Fruit fly (Drosophila melanogaster) whole organism, prepupa: Measurements from ENCODE around the gene MED4.

ENCODE experiments used
- Blimp-1 ChIP-seq: fragments of 200-800 bp; sonication (Bioruptor generic); optimal IDR thresholded peaks from 3 replicates; lab custom pipeline; 2017; ENCODE audit warnings: missing biosample characterization, missing genetic modification characterization, mild to moderate bottlenecking, moderate library complexity, missing genetic modification reagents
- CG10631 ChIP-seq: fragments of 200-800 bp; sonication (Bioruptor generic); optimal IDR thresholded peaks from 2 replicates; lab custom pipeline; 2016; ENCODE audit warnings: missing biosample characterization, missing genetic modification characterization
- CG10669 ChIP-seq: fragments of 200-800 bp; sonication (Bioruptor generic); optimal IDR thresholded peaks from 3 replicates; lab custom pipeline; 2018; ENCODE audit warnings: missing biosample characterization, mild to moderate bottlenecking, missing genetic modification characterization, moderate library complexity
- CG11294 ChIP-seq: fragments of 200-800 bp; sonication (Bioruptor generic); IDR thresholded peaks from 2 replicates; pipeline ENCODE4 v1.3.6; 2022; ENCODE audit warnings: missing biosample characterization, missing genetic modification characterization
- CG1621 ChIP-seq: fragments of 200-800 bp; sonication (Bioruptor generic); optimal IDR thresholded peaks from 3 replicates; lab custom pipeline; 2018; ENCODE audit warnings: missing biosample characterization, mild to moderate bottlenecking, missing genetic modification characterization
- CG16779 ChIP-seq: fragments of 200-800 bp; sonication (Bioruptor generic); optimal IDR thresholded peaks from 3 replicates; lab custom pipeline; 2017; ENCODE audit warnings: missing biosample characterization, mild to moderate bottlenecking, missing genetic modification characterization
- CG3032 ChIP-seq: fragments of 200-800 bp; optimal IDR thresholded peaks from 2 replicates; lab custom pipeline; 2019; ENCODE audit warnings: missing biosample characterization, mild to moderate bottlenecking, missing genetic modification characterization, moderate library complexity
- CG31627 ChIP-seq: fragments of 200-800 bp; sonication (Bioruptor generic); optimal IDR thresholded peaks from 3 replicates; lab custom pipeline; 2016; ENCODE audit warnings: missing biosample characterization, missing genetic modification characterization
- CG34406 ChIP-seq: fragments of 200-800 bp; sonication (Bioruptor generic); optimal IDR thresholded peaks from 3 replicates; lab custom pipeline; 2016; ENCODE audit warnings: missing biosample characterization, missing genetic modification characterization
- CG3919 ChIP-seq: fragments of 200-800 bp; sonication (Bioruptor generic); optimal IDR thresholded peaks from 3 replicates; lab custom pipeline; 2016; ENCODE audit warnings: missing biosample characterization, missing genetic modification characterization
- CG4318 ChIP-seq: fragments of 200-800 bp; sonication (Bioruptor generic); optimal IDR thresholded peaks from 3 replicates; lab custom pipeline; 2017; ENCODE audit warnings: missing biosample characterization, mild to moderate bottlenecking, missing genetic modification characterization
- CG6163 ChIP-seq: fragments of 200-800 bp; sonication (Bioruptor generic); IDR thresholded peaks from 3 replicates; pipeline ENCODE4 v1.3.6; 2022; ENCODE audit warnings: missing biosample characterization, missing genetic modification characterization
- CG6792 ChIP-seq: fragments of 200-800 bp; sonication (Bioruptor generic); optimal IDR thresholded peaks from 3 replicates; lab custom pipeline; 2016; ENCODE audit warnings: missing biosample characterization, missing genetic modification characterization
- CG7368 ChIP-seq: fragments of 200-800 bp; sonication (Bioruptor generic); optimal IDR thresholded peaks from 3 replicates; lab custom pipeline; 2016; ENCODE audit warnings: missing biosample characterization, missing genetic modification characterization
- CG8119 ChIP-seq: fragments of 200-800 bp; sonication (Bioruptor generic); IDR thresholded peaks from 3 replicates; pipeline ENCODE4 v1.3.6; 2022; ENCODE audit warnings: missing biosample characterization, missing genetic modification characterization
- CG8319 ChIP-seq: fragments of 200-800 bp; sonication (Bioruptor generic); optimal IDR thresholded peaks from 3 replicates; lab custom pipeline; 2016; ENCODE audit warnings: missing biosample characterization, missing genetic modification characterization
- CG8632 ChIP-seq: fragments of 200-800 bp; sonication (Bioruptor generic); optimal IDR thresholded peaks from 3 replicates; lab custom pipeline; 2016; ENCODE audit warnings: missing biosample characterization, missing genetic modification characterization
- CG9139 ChIP-seq: fragments of 200-800 bp; sonication (Bioruptor generic); optimal IDR thresholded peaks from 3 replicates; lab custom pipeline; 2017; ENCODE audit warnings: missing biosample characterization, mild to moderate bottlenecking, missing genetic modification characterization
- Eip75B ChIP-seq: fragments of 200-800 bp; sonication (Bioruptor generic); optimal IDR thresholded peaks from 3 replicates; lab custom pipeline; 2016; ENCODE audit warnings: missing biosample characterization, missing genetic modification characterization
- Eip78C ChIP-seq: fragments of 200-800 bp; sonication (Bioruptor generic); peaks from one replicate; lab custom pipeline; 2016; ENCODE audit warnings: missing biosample characterization, missing genetic modification characterization
- Eip93F ChIP-seq: fragments of 200-800 bp; sonication (Bioruptor generic); optimal IDR thresholded peaks from 2 replicates; lab custom pipeline; 2016; ENCODE audit warnings: missing biosample characterization, mild to moderate bottlenecking, missing genetic modification characterization
- Ets21C ChIP-seq: fragments of 200-800 bp; sonication (Bioruptor generic); optimal IDR thresholded peaks from 3 replicates; lab custom pipeline; 2016; ENCODE audit warnings: missing biosample characterization, missing genetic modification characterization
- Ets96B ChIP-seq: fragments of 200-800 bp; optimal IDR thresholded peaks from 2 replicates; lab custom pipeline; 2019; ENCODE audit warnings: missing biosample characterization, mild to moderate bottlenecking, missing genetic modification characterization, moderate library complexity
- Gug ChIP-seq: fragments of 200-800 bp; sonication (Bioruptor generic); IDR thresholded peaks from 2 replicates; pipeline ENCODE4 v1.3.6; 2022; ENCODE audit warnings: missing biosample characterization, missing genetic modification characterization
- Hr38 ChIP-seq: sonication (Bioruptor generic); optimal IDR thresholded peaks from 2 replicates; lab custom pipeline; 2016; ENCODE audit warnings: missing biosample characterization, missing genetic modification characterization
- Hr39 ChIP-seq: fragments of 200-800 bp; sonication (Bioruptor generic); optimal IDR thresholded peaks from 2 replicates; lab custom pipeline; 2016; ENCODE audit warnings: missing biosample characterization, missing genetic modification characterization
- Hr4 ChIP-seq: fragments of 200-800 bp; sonication (Bioruptor generic); optimal IDR thresholded peaks from 3 replicates; lab custom pipeline; 2016; ENCODE audit warnings: missing biosample characterization, missing genetic modification characterization
- Lpt ChIP-seq: fragments of 200-800 bp; sonication (Bioruptor generic); optimal IDR thresholded peaks from 3 replicates; lab custom pipeline; 2016; ENCODE audit warnings: missing biosample characterization, missing genetic modification characterization
- Met ChIP-seq: fragments of 200-800 bp; sonication (Bioruptor generic); optimal IDR thresholded peaks from 3 replicates; lab custom pipeline; 2016; ENCODE audit warnings: missing biosample characterization, missing genetic modification characterization
- OdsH ChIP-seq: fragments of 200-800 bp; sonication (Bioruptor generic); optimal IDR thresholded peaks from 3 replicates; lab custom pipeline; 2016; ENCODE audit warnings: missing biosample characterization, missing genetic modification characterization
- Smox ChIP-seq: fragments of 200-800 bp; sonication (Bioruptor generic); optimal IDR thresholded peaks from 3 replicates; lab custom pipeline; 2016; ENCODE audit warnings: missing biosample characterization, missing genetic modification characterization
- Sox14 ChIP-seq: fragments of 200-800 bp; sonication (Bioruptor generic); optimal IDR thresholded peaks from 3 replicates; lab custom pipeline; 2016; ENCODE audit warnings: missing biosample characterization, missing genetic modification characterization
- Sox15 ChIP-seq: fragments of 200-800 bp; sonication (Bioruptor generic); optimal IDR thresholded peaks from 3 replicates; lab custom pipeline; 2016; ENCODE audit warnings: missing biosample characterization, missing genetic modification characterization
- achi ChIP-seq: fragments of 200-800 bp; sonication (Bioruptor generic); optimal IDR thresholded peaks from 3 replicates; lab custom pipeline; 2016; ENCODE audit warnings: missing biosample characterization, missing genetic modification characterization
- acj6 ChIP-seq: fragments of 200-800 bp; sonication (Bioruptor generic); optimal IDR thresholded peaks from 3 replicates; lab custom pipeline; 2016; ENCODE audit warnings: missing biosample characterization, missing genetic modification characterization
- dac ChIP-seq: fragments of 200-800 bp; sonication (Bioruptor generic); optimal IDR thresholded peaks from 2 replicates; lab custom pipeline; 2017; ENCODE audit warnings: missing biosample characterization, mild to moderate bottlenecking, missing genetic modification characterization
- dsx ChIP-seq: fragments of 200-800 bp; optimal IDR thresholded peaks from 3 replicates; lab custom pipeline; 2019; ENCODE audit warnings: missing biosample characterization, mild to moderate bottlenecking, missing genetic modification characterization, moderate library complexity; ENCODE audit not compliant: poor library complexity, severe bottlenecking
- eg ChIP-seq: fragments of 200-800 bp; sonication (Bioruptor generic); IDR thresholded peaks from 3 replicates; pipeline ENCODE4 v1.3.6; 2022; ENCODE audit warnings: missing biosample characterization, missing genetic modification characterization
- esn ChIP-seq: fragments of 200-800 bp; sonication (Bioruptor generic); optimal IDR thresholded peaks from 2 replicates; lab custom pipeline; 2016; ENCODE audit warnings: missing biosample characterization, mild to moderate bottlenecking, missing genetic modification characterization, moderate library complexity
- fd59A ChIP-seq: fragments of 200-800 bp; sonication (Bioruptor generic); optimal IDR thresholded peaks from 2 replicates; lab custom pipeline; 2017; ENCODE audit warnings: missing biosample characterization, mild to moderate bottlenecking, missing genetic modification characterization, missing genetic modification reagents
- fd85E ChIP-seq: fragments of 200-800 bp; sonication (Bioruptor generic); optimal IDR thresholded peaks from 3 replicates; lab custom pipeline; 2016; ENCODE audit warnings: missing biosample characterization, missing genetic modification characterization
- fkh ChIP-seq: fragments of 200-800 bp; sonication (Bioruptor generic); optimal IDR thresholded peaks from 3 replicates; lab custom pipeline; 2017; ENCODE audit warnings: missing biosample characterization, mild to moderate bottlenecking, missing genetic modification characterization, moderate library complexity
- lz ChIP-seq: fragments of 200-800 bp; sonication (Bioruptor generic); optimal IDR thresholded peaks from 3 replicates; lab custom pipeline; 2016; ENCODE audit warnings: missing biosample characterization, missing genetic modification characterization
- pdm3 ChIP-seq: fragments of 200-800 bp; sonication (Bioruptor generic); optimal IDR thresholded peaks from 3 replicates; lab custom pipeline; 2016; ENCODE audit warnings: missing biosample characterization, missing genetic modification characterization
- ss ChIP-seq, 2 experiments: fragments of 200-800 bp; sonication (Bioruptor generic); optimal IDR thresholded peaks; 2 replicates in 1 of 2; 3 replicates in 1 of 2; lab custom pipeline; 2017 to 2018; ENCODE audit warnings: mild to moderate bottlenecking in 2 of 2, missing biosample characterization in 2 of 2, missing genetic modification characterization in 2 of 2, moderate library complexity in 1 of 2
- svp ChIP-seq: fragments of 200-800 bp; sonication (Bioruptor generic); peaks from one replicate; lab custom pipeline; 2016; ENCODE audit warnings: missing biosample characterization, missing genetic modification characterization
- topi ChIP-seq: fragments of 200-800 bp; sonication (Bioruptor generic); optimal IDR thresholded peaks from 3 replicates; lab custom pipeline; 2016; ENCODE audit warnings: missing biosample characterization, missing genetic modification characterization

Gene MED4

DNA sequence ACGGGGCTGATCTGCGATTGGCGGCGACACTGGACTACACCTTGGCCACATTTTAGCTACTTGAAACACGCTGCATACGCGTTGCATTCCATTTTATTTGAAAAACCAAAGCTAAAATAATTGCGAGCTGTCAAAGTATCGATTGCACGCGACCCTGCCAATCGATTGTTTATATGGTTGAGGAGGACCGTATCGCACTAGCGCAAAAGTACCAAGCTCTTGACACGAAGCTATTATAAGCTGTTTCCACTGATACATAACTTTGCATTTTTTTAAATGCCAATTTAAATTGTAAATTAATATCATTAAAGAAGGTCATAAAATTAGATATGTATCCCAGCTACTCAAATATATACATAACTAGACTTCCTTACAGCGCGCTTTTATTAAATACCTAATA, 1.2 kb downstream of the MED4 start, which contains the start of gene Cdc27 (continued):
- TF ChIP-seq CG9139 (GFP tag; lab: Kevin White, UChicago) = no peak
- no peak for TF ChIP-seq CG34406 (GFP tag; lab: Kevin White, UChicago)
- no peak for TF ChIP-seq dac
- peak; percentile 21 for TF ChIP-seq Hr39 (GFP tag; lab: Kevin White, UChicago)
- peak; percentile 28 for TF ChIP-seq lz (GFP tag; lab: Kevin White, UChicago)
- no peak for TF ChIP-seq Lpt (GFP tag; lab: Kevin White, UChicago)
- peak; percentile 44 for TF ChIP-seq Sox14 (GFP tag; lab: Kevin White, UChicago)
- TF ChIP-seq CG31627 (GFP tag; lab: Kevin White, UChicago) = no peak
- TF ChIP-seq ss (GFP tag; optimal IDR thresholded peaks at IDR 0.05; lab: Kevin White, UChicago) = no peak
- no peak for TF ChIP-seq eg (GFP tag; lab: Robert Waterston, UW)
- TF ChIP-seq Eip78C = peak; percentile 70
- TF ChIP-seq pdm3 (GFP tag; lab: Kevin White, UChicago) = peak; percentile 12
- TF ChIP-seq dsx (GFP tag; lab: Kevin White, UChicago) = no peak
- TF ChIP-seq CG6792 (GFP tag; lab: Kevin White, UChicago) = no peak
- no peak for TF ChIP-seq fd59A (GFP tag; lab: Kevin White, UChicago)
- peak; percentile 14 for TF ChIP-seq Ets96B
- TF ChIP-seq CG8319 (GFP tag; lab: Kevin White, UChicago) = no peak
- no peak for TF ChIP-seq Eip93F (GFP tag; lab: Kevin White, UChicago)
- TF ChIP-seq fkh (GFP tag; lab: Kevin White, UChicago) = peak; percentile 15
- no peak for TF ChIP-seq Hr38 (GFP tag; lab: Kevin White, UChicago)
- peak; percentile 66 for TF ChIP-seq achi
- TF ChIP-seq CG3919 = peak; percentile 12
- peak; percentile 24 for TF ChIP-seq CG10631 (GFP tag; lab: Kevin White, UChicago)
- no peak for TF ChIP-seq CG7368 (GFP tag; lab: Kevin White, UChicago)
- TF ChIP-seq Ets21C = no peak
- TF ChIP-seq CG11294 (GFP tag; lab: Robert Waterston, UW) = no peak
- peak; percentile 41 for TF ChIP-seq CG3032 (tag; lab: Kevin White, UChicago)
- TF ChIP-seq, all 60 proteins: peak for 22

DNA sequence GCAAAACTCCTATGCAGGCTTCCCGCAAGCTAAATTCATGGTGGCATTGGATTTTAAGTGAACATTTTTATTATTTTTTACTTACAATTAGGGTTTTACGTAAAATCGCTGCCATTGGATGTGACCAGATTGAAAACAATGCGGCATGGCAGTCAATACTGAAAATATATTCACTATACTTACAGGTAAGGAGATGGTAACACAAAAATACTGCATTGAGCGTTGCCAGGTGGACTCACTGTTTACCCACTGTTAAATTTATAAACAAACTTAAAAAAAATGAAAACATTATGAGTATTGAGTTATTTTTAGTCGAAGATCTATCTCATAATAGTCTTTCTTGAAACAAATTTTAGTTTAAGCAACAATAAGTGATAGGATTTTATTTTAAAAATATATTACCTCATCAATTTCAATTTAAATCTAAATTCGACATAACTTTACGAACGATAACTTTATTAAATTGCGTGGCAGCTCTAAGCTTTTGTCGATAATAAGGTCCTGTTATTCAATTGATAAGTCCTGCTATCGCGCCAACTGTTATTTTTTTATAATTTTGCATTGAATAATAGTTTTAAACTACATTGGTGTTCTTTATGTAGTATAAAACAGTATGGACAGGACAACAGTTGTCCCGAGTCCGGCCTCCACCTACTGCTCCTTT, 6.4 kb downstream of the MED4 start, which contains the start of the genes mRpL50 and mei-P22:
mRpL50 (minus strand) TSS at position 159 of the 664 bp plus-strand sequence.
mei-P22 (plus strand) TSS at position 614 of the 664 bp plus-strand sequence.
- TF ChIP-seq CG6792 (GFP tag; lab: Kevin White, UChicago) (peak; percentile 7), CG8319 (GFP tag; lab: Kevin White, UChicago) (no peak), esn (peak; percentile 38), Sox14 (GFP tag; lab: Kevin White, UChicago) (peak; percentile 15), CG4318 (no peak), CG10631 (GFP tag; lab: Kevin White, UChicago) (peak; percentile 5), CG3919 (no peak), CG1621 (no peak), Sox15 (GFP tag; lab: Kevin White, UChicago) (no peak), fd59A (GFP tag; lab: Kevin White, UChicago) (no peak), CG6163 (no peak), CG3032 (tag; lab: Kevin White, UChicago) (peak; percentile 2), svp (GFP tag; lab: Kevin White, UChicago) (no peak), CG8119 (GFP tag; lab: Robert Waterston, UW) (no peak), Smox (GFP tag; lab: Kevin White, UChicago) (peak; percentile 1), Gug (GFP tag; lab: Robert Waterston, UW) (no peak), Eip78C (peak; percentile 54), dac (no peak), CG31627 (GFP tag; lab: Kevin White, UChicago) (peak; percentile 28), Hr38 (GFP tag; lab: Kevin White, UChicago) (no peak), dsx (GFP tag; lab: Kevin White, UChicago) (no peak), pdm3 (GFP tag; lab: Kevin White, UChicago) (peak; percentile 44), Met (GFP tag; lab: Kevin White, UChicago) (peak; percentile 11), acj6 (peak; percentile 4), Blimp-1 (GFP tag; lab: Kevin White, UChicago) (no peak), topi (GFP tag; lab: Kevin White, UChicago) (peak; percentile 9), CG10669 (GFP tag; lab: Kevin White, UChicago) (no peak), lz (GFP tag; lab: Kevin White, UChicago) (peak; percentile 31), Hr4 (peak; percentile 21), Eip75B (GFP tag; lab: Kevin White, UChicago) (peak; percentile 5), fd85E (GFP tag; lab: Kevin White, UChicago) (no peak), OdsH (GFP tag; lab: Kevin White, UChicago) (peak; percentile 24), Hr39 (GFP tag; lab: Kevin White, UChicago) (peak; percentile 37), CG16779 (tag; lab: Kevin White, UChicago) (no peak), CG8632 (GFP tag; lab: Kevin White, UChicago) (no peak), ss (GFP tag; optimal IDR thresholded peaks at IDR 0.05; lab: Kevin White, UChicago) (no peak)
